Worm (Caenorhabditis elegans) whole organism, L1 larva: ENCODE measurements around the gene C23H5.15.
A peak's percentile ranks its signal among the peaks of the same experiment; 100 is the strongest.

Experiments used
- C04F5.9 ChIP-seq: sonication (generic microtip); optimal IDR thresholded peaks from 2 replicates; lab custom pipeline; 2016; ENCODE audit warnings: missing genetic modification characterization, missing compliant biosample characterization
- C16A3.4 ChIP-seq: fragments of 150-350 bp; optimal IDR thresholded peaks from 2 replicates; lab custom pipeline; 2014; ENCODE audit warnings: missing biosample characterization, missing genetic modification characterization
- ama-1 ChIP-seq: fragments of 150-350 bp; optimal IDR thresholded peaks from 2 replicates; lab custom pipeline; 2014
- ceh-90 ChIP-seq: sonication (generic microtip); optimal IDR thresholded peaks from 2 replicates; lab custom pipeline; 2016; ENCODE audit warnings: missing genetic modification characterization, missing compliant biosample characterization
- dpl-1 ChIP-seq, 3 experiments: fragments of 150-350 bp in 2 of 3; sonication (generic microtip) in 1 of 3; optimal IDR thresholded peaks; 2 replicates each; lab custom pipeline; 2014 to 2017; ENCODE audit warnings: missing biosample characterization in 3 of 3, missing genetic modification characterization in 3 of 3, missing genetic modification reagents in 3 of 3
- dsc-1 ChIP-seq: sonication (generic microtip); optimal IDR thresholded peaks from 2 replicates; lab custom pipeline; 2016; ENCODE audit warnings: mild to moderate bottlenecking, missing genetic modification characterization, missing compliant biosample characterization
- efl-1 ChIP-seq, 4 experiments: fragments of 150-350 bp; optimal IDR thresholded peaks in 3 of 4; peaks in 1 of 4; 1 replicate in 1 of 4; 2 replicates in 3 of 4; lab custom pipeline; 2014; ENCODE audit warnings: missing biosample characterization in 2 of 4, missing genetic modification characterization in 2 of 4, missing genetic modification reagents in 2 of 4
- elt-2 ChIP-seq: sonication (generic microtip); optimal IDR thresholded peaks from 2 replicates; lab custom pipeline; 2016; ENCODE audit warnings: missing genetic modification characterization, mild to moderate bottlenecking, inconsistent platforms, missing compliant biosample characterization, missing genetic modification reagents
- elt-3 ChIP-seq, 6 experiments: fragments of 150-350 bp in 1 of 6; sonication (generic microtip); optimal IDR thresholded peaks; 2 replicates each; lab custom pipeline; 2017 to 2018; ENCODE audit warnings: missing biosample characterization in 6 of 6, missing genetic modification characterization in 6 of 6, inconsistent platforms in 1 of 6
- fkh-10 ChIP-seq: sonication (generic microtip); optimal IDR thresholded peaks from 2 replicates; lab custom pipeline; 2017; ENCODE audit warnings: missing biosample characterization, missing genetic modification reagents, missing genetic modification characterization
- fkh-4 ChIP-seq: sonication (generic microtip); optimal IDR thresholded peaks from 2 replicates; lab custom pipeline; 2016; ENCODE audit warnings: missing compliant biosample characterization, missing genetic modification characterization, borderline replicate concordance
- fkh-8 ChIP-seq: sonication (generic microtip); optimal IDR thresholded peaks from 2 replicates; lab custom pipeline; 2016; ENCODE audit warnings: mild to moderate bottlenecking, missing genetic modification characterization, missing compliant biosample characterization
- grh-1 ChIP-seq: fragments of 200-800 bp; sonication (Bioruptor generic); IDR thresholded peaks from 2 replicates; pipeline ENCODE4 v1.3.6; 2022; ENCODE audit warnings: missing genetic modification reagents, missing genetic modification characterization, missing compliant biosample characterization
- hlh-17 ChIP-seq: fragments of 200-800 bp; sonication (Bioruptor generic); optimal IDR thresholded peaks from 2 replicates; lab custom pipeline; 2018; ENCODE audit warnings: missing genetic modification characterization, mild to moderate bottlenecking, missing compliant biosample characterization, moderate library complexity, borderline replicate concordance
- jun-1 ChIP-seq: fragments of 150-350 bp; optimal IDR thresholded peaks from 2 replicates; lab custom pipeline; 2014; ENCODE audit warnings: missing biosample characterization, missing genetic modification reagents, missing genetic modification characterization
- lin-13 ChIP-seq: fragments of 150-350 bp; optimal IDR thresholded peaks from 2 replicates; lab custom pipeline; 2014; ENCODE audit warnings: missing biosample characterization, missing genetic modification reagents, missing genetic modification characterization
- lin-14 ChIP-seq: fragments of 200-800 bp; sonication (Bioruptor generic); optimal IDR thresholded peaks from 2 replicates; lab custom pipeline; 2018; ENCODE audit warnings: mild to moderate bottlenecking, missing genetic modification characterization, moderate library complexity, missing compliant biosample characterization
- lin-35 ChIP-seq, 2 experiments: fragments of 150-350 bp; optimal IDR thresholded peaks; 2 replicates each; lab custom pipeline; 2014; ENCODE audit warnings: missing biosample characterization in 2 of 2, missing genetic modification characterization in 2 of 2, missing genetic modification reagents in 2 of 2
- lsy-2 ChIP-seq, 2 experiments: fragments of 150-350 bp; optimal IDR thresholded peaks; 2 replicates each; lab custom pipeline; 2014; ENCODE audit warnings: missing biosample characterization in 2 of 2, missing genetic modification characterization in 2 of 2
- nhr-11 ChIP-seq: fragments of 150-350 bp; optimal IDR thresholded peaks from 2 replicates; lab custom pipeline; 2014; ENCODE audit warnings: missing biosample characterization, missing genetic modification characterization
- nhr-12 ChIP-seq: sonication (generic microtip); optimal IDR thresholded peaks from 2 replicates; lab custom pipeline; 2017; ENCODE audit warnings: missing biosample characterization, missing genetic modification characterization
- nhr-19 ChIP-seq: fragments of 200-800 bp; sonication (Bioruptor generic); conservative IDR thresholded peaks from 2 replicates; pipeline ENCODE4 v1.3.6; 2022; ENCODE audit warnings: missing genetic modification characterization, missing compliant biosample characterization
- nhr-237 ChIP-seq: fragments of 150-350 bp; optimal IDR thresholded peaks from 2 replicates; lab custom pipeline; 2014; ENCODE audit warnings: missing biosample characterization, missing genetic modification characterization
- nhr-28 ChIP-seq: fragments of 150-350 bp; optimal IDR thresholded peaks from 2 replicates; lab custom pipeline; 2014; ENCODE audit warnings: missing biosample characterization, missing genetic modification characterization
- nhr-47 ChIP-seq: sonication (generic microtip); optimal IDR thresholded peaks from 2 replicates; lab custom pipeline; 2016; ENCODE audit warnings: mild to moderate bottlenecking, missing genetic modification characterization, moderate library complexity, missing compliant biosample characterization
- nhr-71 ChIP-seq: sonication (generic microtip); optimal IDR thresholded peaks from 2 replicates; lab custom pipeline; 2016; ENCODE audit warnings: mild to moderate bottlenecking, missing genetic modification characterization, moderate library complexity, missing compliant biosample characterization
- nhr-85 ChIP-seq: sonication (generic microtip); peaks from one replicate; lab custom pipeline; 2016; ENCODE audit warnings: missing genetic modification characterization, inconsistent platforms, missing compliant biosample characterization
- pag-3 ChIP-seq: sonication (generic microtip); optimal IDR thresholded peaks from 2 replicates; lab custom pipeline; 2017; ENCODE audit warnings: missing genetic modification characterization, mild to moderate bottlenecking, missing compliant biosample characterization, antibody characterized with exemption, borderline replicate concordance; ENCODE audit not compliant: insufficient read depth
- skn-1 ChIP-seq: fragments of 150-350 bp; optimal IDR thresholded peaks from 2 replicates; lab custom pipeline; 2014; ENCODE audit warnings: missing biosample characterization, missing genetic modification characterization
- snu-23 ChIP-seq: sonication (generic microtip); optimal IDR thresholded peaks from 2 replicates; lab custom pipeline; 2016; ENCODE audit warnings: missing genetic modification characterization, missing compliant biosample characterization
- swsn-7 ChIP-seq: sonication (generic microtip); optimal IDR thresholded peaks from 2 replicates; lab custom pipeline; 2016; ENCODE audit warnings: missing genetic modification characterization, missing compliant biosample characterization
- tbx-2 ChIP-seq: sonication (generic microtip); optimal IDR thresholded peaks from 2 replicates; lab custom pipeline; 2016; ENCODE audit warnings: missing genetic modification characterization, missing compliant biosample characterization
- unc-30 ChIP-seq: sonication (generic microtip); optimal IDR thresholded peaks from 2 replicates; lab custom pipeline; 2017; ENCODE audit warnings: missing biosample characterization, missing genetic modification characterization
- unc-86 ChIP-seq: sonication (generic microtip); optimal IDR thresholded peaks from 2 replicates; lab custom pipeline; 2016; ENCODE audit warnings: missing genetic modification characterization, missing compliant biosample characterization
- unc-98 ChIP-seq: fragments of 200-800 bp; sonication (Bioruptor generic); IDR thresholded peaks from 2 replicates; pipeline ENCODE4 v1.3.6; 2022; ENCODE audit warnings: missing genetic modification characterization, missing compliant biosample characterization
- xbp-1 ChIP-seq: sonication (generic microtip); optimal IDR thresholded peaks from 2 replicates; lab custom pipeline; 2016; ENCODE audit warnings: missing genetic modification characterization, missing compliant biosample characterization
- zag-1 ChIP-seq: fragments of 150-350 bp; optimal IDR thresholded peaks from 2 replicates; lab custom pipeline; 2014; ENCODE audit warnings: missing biosample characterization, missing genetic modification characterization
- ztf-4 ChIP-seq: fragments of 150-350 bp; optimal IDR thresholded peaks from 2 replicates; lab custom pipeline; 2014; ENCODE audit warnings: missing biosample characterization, missing genetic modification characterization

C23H5.15 gene

DNA sequence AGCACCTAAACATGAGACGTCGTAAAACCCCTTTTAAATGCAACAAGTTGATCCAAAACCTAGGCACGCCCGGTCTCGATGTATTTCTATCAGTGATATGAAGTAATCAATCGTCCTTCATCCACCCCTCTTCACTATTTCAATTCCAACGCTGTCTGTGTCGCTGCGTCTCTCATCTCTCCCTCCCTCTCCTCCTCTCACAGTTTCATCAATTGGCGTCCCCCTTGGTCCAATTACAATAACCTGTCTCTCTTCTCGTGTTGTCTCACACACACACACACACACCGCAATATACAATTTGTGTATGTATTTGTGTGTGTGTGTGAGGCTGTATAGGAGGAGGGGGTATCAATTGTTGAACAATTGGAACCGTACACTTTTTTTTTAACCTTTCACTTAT, 19.5 kb downstream of the C23H5.15 start (continued):
- TF ChIP-seq nhr-85 (tag; lab: Kevin White, UChicago) (peak; percentile 89), dpl-1 (GFP tag; optimal IDR thresholded peaks at IDR 0.05; lab: Kevin White, UChicago) (no peak), nhr-11 (no peak), elt-2 (tag; lab: Kevin White, UChicago) (no peak), nhr-71 (tag; lab: Kevin White, UChicago) (peak; percentile 38), ceh-90 (no peak), C04F5.9 (no peak), unc-86 (no peak), skn-1 (tag; lab: Kevin White, UChicago) (no peak), snu-23 (GFP tag; lab: Kevin White, UChicago) (peak; percentile 52), fkh-4 (tag; lab: Kevin White, UChicago) (no peak), grh-1 (GFP tag; lab: Robert Waterston, UW) (peak; percentile 33; the same call in 1 of the 2 replicates), pag-3 (no peak), swsn-7 (tag; lab: Kevin White, UChicago) (no peak), lsy-2 (tag; optimal IDR thresholded peaks at IDR 0.05; lab: Kevin White, UChicago) (peak in 1 of 2 experiments; percentile 40), elt-3 (tag; optimal IDR thresholded peaks at IDR 0.05; lab: Kevin White, UChicago) (peak in 5 of 6 experiments; percentile 13 to 73 (median 59)), lin-13 (GFP tag; lab: Kevin White, UChicago) (no peak), nhr-19 (GFP tag; lab: Robert Waterston, UW) (no peak), fkh-10 (GFP tag; lab: Kevin White, UChicago) (no peak), ztf-4 (tag; lab: Kevin White, UChicago) (no peak)

DNA sequence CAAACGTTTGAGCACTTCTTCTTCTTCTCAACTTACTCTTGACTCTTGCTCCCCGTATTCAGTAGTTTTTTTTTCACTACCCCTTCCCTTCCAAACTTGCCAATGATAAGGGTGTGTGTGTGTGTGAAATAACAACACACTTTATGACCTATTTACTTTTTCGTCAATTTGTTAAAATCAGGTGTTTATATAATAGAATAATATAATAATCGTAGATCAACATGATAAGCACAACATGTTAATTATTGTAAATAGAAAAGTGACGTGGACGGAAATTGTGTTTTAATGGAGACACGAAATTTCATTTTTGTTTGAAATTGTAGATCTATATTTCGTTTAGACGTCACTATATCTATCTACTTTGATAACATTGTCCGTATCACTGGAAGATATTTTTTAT, 22.4 kb downstream of the C23H5.15 start:
- TF ChIP-seq xbp-1 (no peak), grh-1 (GFP tag; lab: Robert Waterston, UW) (no peak), hlh-17 (GFP tag; lab: Kevin White, UChicago) (no peak), unc-98 (GFP tag; lab: Robert Waterston, UW) (no peak), nhr-12 (no peak), unc-30 (tag; lab: Kevin White, UChicago) (no peak), ama-1 (lab: Kevin White, UChicago) (no peak), zag-1 (no peak), jun-1 (tag; lab: Kevin White, UChicago) (no peak), C16A3.4 (no peak), lin-35 (GFP tag; optimal IDR thresholded peaks at IDR 0.05; lab: Kevin White, UChicago) (no peak), nhr-28 (no peak), nhr-237 (tag; lab: Kevin White, UChicago) (no peak), nhr-19 (GFP tag; lab: Robert Waterston, UW) (no peak)

DNA sequence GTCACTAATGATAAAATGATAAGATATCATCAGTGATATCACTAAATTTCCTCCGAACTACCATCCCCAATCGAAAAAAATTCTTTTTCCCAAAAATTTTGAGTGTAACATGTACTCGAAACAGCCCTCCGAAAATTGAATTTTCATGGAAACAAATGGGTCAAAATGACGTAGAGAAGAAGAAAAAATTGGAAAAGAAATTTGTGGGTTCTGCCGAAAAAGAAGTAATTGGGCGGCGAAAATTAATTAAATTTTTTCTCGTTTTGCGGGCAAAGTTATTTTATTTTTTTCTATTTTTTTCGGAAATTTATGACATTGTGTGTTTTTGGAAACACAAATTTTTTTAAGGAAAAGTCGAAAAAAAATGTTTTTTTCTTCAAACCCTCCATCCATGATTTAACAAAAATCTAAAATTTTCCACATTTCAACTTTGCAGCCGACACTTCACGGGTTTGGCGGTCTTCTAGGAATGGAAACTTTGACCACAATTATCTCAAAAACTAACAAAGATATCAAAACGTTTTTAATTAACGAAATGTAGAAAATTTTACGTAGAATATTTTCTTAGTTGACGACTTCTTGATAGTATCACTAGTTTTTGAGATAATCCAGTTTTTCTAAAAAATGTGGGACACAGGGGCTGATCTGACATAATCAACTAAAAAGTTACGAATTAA, 25.4 kb downstream of the C23H5.15 start:
- TF ChIP-seq fkh-8 (tag; lab: Kevin White, UChicago) (peak; percentile 37), elt-3 (tag; optimal IDR thresholded peaks at IDR 0.05; lab: Kevin White, UChicago) (peak in 1 of 6 experiments; percentile 0), nhr-47 (tag; lab: Kevin White, UChicago) (peak; percentile 48), nhr-71 (tag; lab: Kevin White, UChicago) (peak; percentile 52), unc-98 (GFP tag; lab: Robert Waterston, UW) (no peak), tbx-2 (peak; percentile 34), efl-1 (optimal IDR thresholded peaks at IDR 0.05; lab: Kevin White, UChicago) (no peak), efl-1 (GFP tag; optimal IDR thresholded peaks at IDR 0.05 in 1 of 2; lab: Kevin White, UChicago) (peak in 1 of 2 experiments; percentile 54), lin-14 (GFP tag; lab: Kevin White, UChicago) (peak; percentile 52), dsc-1 (tag; lab: Kevin White, UChicago) (no peak)
